Fruit fly (Drosophila melanogaster): ENCODE measurements around the gene CG10516.

The CG10516 gene

DNA sequence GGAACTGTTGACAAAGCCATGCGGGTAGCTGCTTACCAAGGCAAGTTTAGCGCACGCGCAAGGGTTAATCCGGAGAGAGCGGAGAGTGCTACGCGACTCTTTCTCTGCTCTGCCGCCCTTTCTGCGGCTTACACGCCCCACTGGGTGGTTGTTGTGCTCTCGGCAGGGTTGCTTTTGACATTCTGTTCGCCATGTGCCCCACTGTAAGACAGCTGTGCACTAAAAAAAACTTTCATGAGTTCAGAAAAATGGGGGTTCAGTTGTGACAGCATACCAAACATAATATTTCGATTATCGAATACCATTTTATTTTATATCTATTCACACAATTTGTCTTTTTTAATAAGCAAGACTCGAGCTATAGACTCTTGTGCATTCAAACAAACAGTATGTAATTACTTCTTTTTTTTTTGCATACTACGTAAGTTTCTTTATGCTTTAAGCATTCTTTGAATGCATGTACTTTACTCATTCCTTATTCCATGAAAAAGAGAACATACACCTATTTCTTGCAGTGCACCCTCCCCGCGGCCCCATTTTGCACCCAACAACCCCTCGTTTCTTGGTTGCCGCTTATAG is 46.9 kb upstream of the CG10516 start (continued):
- TF ChIP-seq CG17568 (GFP tag; optimal IDR thresholded peaks at IDR 0.05) (no peak), ash1 (GFP tag; optimal IDR thresholded peaks at IDR 0.05) (no peak), slp2 (GFP tag; optimal IDR thresholded peaks at IDR 0.05) (peak; percentile 27), CG32532 (GFP tag; IDR thresholded peaks at IDR 0.05) (peak; percentile 30; the same call in 1 of the 2 replicates), ind (GFP tag; optimal IDR thresholded peaks at IDR 0.05) (peak; percentile 40), CG10209 (GFP tag; optimal IDR thresholded peaks at IDR 0.05) (peak; percentile 44), CG32767 (GFP tag; IDR thresholded peaks at IDR 0.05) (no peak), Side (GFP tag; optimal IDR thresholded peaks at IDR 0.05) (peak; percentile 5), CG2129 (GFP tag; IDR thresholded peaks at IDR 0.05; ENCODE audit: partially characterized antibody) (no peak), bowl (GFP tag; IDR thresholded peaks at IDR 0.05) (no peak), CG10267 (tag; optimal IDR thresholded peaks at IDR 0.05) (peak; percentile 36), seq (GFP tag; IDR thresholded peaks at IDR 0.05) (peak; percentile 77), jumu (GFP tag; optimal IDR thresholded peaks at IDR 0.05) (peak; percentile 9), kah (GFP tag; optimal IDR thresholded peaks at IDR 0.05) (no peak), Fer1 (GFP tag; optimal IDR thresholded peaks at IDR 0.05) (peak; percentile 85), CG31365 (tag; optimal IDR thresholded peaks at IDR 0.05) (no peak), prd (optimal IDR thresholded peaks at IDR 0.05) (no peak), prd (GFP tag; IDR thresholded peaks at IDR 0.05) (peak; percentile 34; the same call in 1 of the 3 replicates), eve (GFP tag; optimal IDR thresholded peaks at IDR 0.05) (peak in 1 of 2 experiments; percentile 84), ATbp (GFP tag; optimal IDR thresholded peaks at IDR 0.05) (peak; percentile 40), Gug (GFP tag; IDR thresholded peaks at IDR 0.05) (0 out of 4 replicates have a peak, but pooled peaks have one; percentile 8), CG14050 (GFP tag; IDR thresholded peaks at IDR 0.05) (no peak), stwl (tag; optimal IDR thresholded peaks at IDR 0.05) (no peak), dm (GFP tag; optimal IDR thresholded peaks at IDR 0.05) (no peak), usp (GFP tag; optimal IDR thresholded peaks at IDR 0.05) (no peak), ERR (GFP tag; optimal IDR thresholded peaks at IDR 0.05) (no peak), CG10147 (GFP tag; optimal IDR thresholded peaks at IDR 0.05) (peak; percentile 65), CG18764 (GFP tag; optimal IDR thresholded peaks at IDR 0.05) (no peak), CG8281 (tag; optimal IDR thresholded peaks at IDR 0.05) (peak; percentile 8), Meics (GFP tag; optimal IDR thresholded peaks at IDR 0.05) (peak; percentile 77), Adf1 (GFP tag; IDR thresholded peaks at IDR 0.05) (no peak), CG1024 (GFP tag; IDR thresholded peaks at IDR 0.05) (no peak), Oli (tag; optimal IDR thresholded peaks at IDR 0.05) (peak; percentile 47), p53 (GFP tag; optimal IDR thresholded peaks at IDR 0.05) (no peak), CG12391 (tag; optimal IDR thresholded peaks at IDR 0.05) (peak; percentile 53), Ets65A (GFP tag) (peak; percentile 85), CG7839 (tag; optimal IDR thresholded peaks at IDR 0.05) (peak; percentile 67), CG11696 (GFP tag; IDR thresholded peaks at IDR 0.05) (no peak), E2f2 (GFP tag; IDR thresholded peaks at IDR 0.05) (no peak), gem (tag; optimal IDR thresholded peaks at IDR 0.05) (peak; percentile 74), Sry-δ (GFP tag; optimal IDR thresholded peaks at IDR 0.05) (no peak), Hr3 (GFP tag; optimal IDR thresholded peaks at IDR 0.05) (peak; percentile 31), bigmax (GFP tag; optimal IDR thresholded peaks at IDR 0.05) (no peak), crol (GFP tag; IDR thresholded peaks at IDR 0.05) (no peak), Abd-B (GFP tag; optimal IDR thresholded peaks at IDR 0.05) (peak; percentile 31), CG9437 (GFP tag; optimal IDR thresholded peaks at IDR 0.05) (peak; percentile 39), so (GFP tag; IDR thresholded peaks at IDR 0.05) (0 out of 3 replicates have a peak, but pooled peaks have one; percentile 8), Hsf (GFP tag; optimal IDR thresholded peaks at IDR 0.05) (peak; percentile 38), ems (GFP tag; optimal IDR thresholded peaks at IDR 0.05) (peak; percentile 13), HLH3B (GFP tag; IDR thresholded peaks at IDR 0.05) (0 out of 2 replicates have a peak, but pooled peaks have one; percentile 23), HLH54F (GFP tag; optimal IDR thresholded peaks at IDR 0.05) (peak; percentile 24)

All from whole organism, embryonic.